Fruit fly (Drosophila melanogaster): ENCODE measurements around the gene Ilp2.

The Ilp2 gene

dm6 chr3L:9845980-9846538 is 46.6 kb downstream of the Ilp2 start (continued):
- 0 out of 3 replicates have a peak, but pooled peaks have one; percentile 19 for TF ChIP-seq Dbx (GFP tag; IDR thresholded peaks at IDR 0.05)
- TF ChIP-seq CG14014 (GFP tag; IDR thresholded peaks at IDR 0.05) = 0 out of 2 replicates have a peak, but pooled peaks have one; percentile 20
- peak; percentile 58 for TF ChIP-seq cg (GFP tag; optimal IDR thresholded peaks at IDR 0.05)
- peak; percentile 11 for TF ChIP-seq kni (GFP tag; optimal IDR thresholded peaks at IDR 0.05)
- no peak for TF ChIP-seq amos (GFP tag; IDR thresholded peaks at IDR 0.05; ENCODE audit: partially characterized antibody)
- peak; percentile 9 for TF ChIP-seq HmgZ (tag; optimal IDR thresholded peaks at IDR 0.05)
- TF ChIP-seq bsh (GFP tag; optimal IDR thresholded peaks at IDR 0.05) = no peak
- no peak for TF ChIP-seq knrl (GFP tag; IDR thresholded peaks at IDR 0.05; ENCODE audit: partially characterized antibody)
- no peak for TF ChIP-seq NFAT (GFP tag; IDR thresholded peaks at IDR 0.05)
- peak; percentile 37; the same call in 1 of the 2 replicates for TF ChIP-seq GATAe (GFP tag; conservative IDR thresholded peaks at IDR 0.05)
- peak; percentile 81 for TF ChIP-seq ftz-f1 (GFP tag; optimal IDR thresholded peaks at IDR 0.05)
- TF ChIP-seq peb (GFP tag; IDR thresholded peaks at IDR 0.05) = no peak
- no peak for TF ChIP-seq fd64A (GFP tag; optimal IDR thresholded peaks at IDR 0.05)
- no peak for TF ChIP-seq CG16863 (GFP tag; optimal IDR thresholded peaks at IDR 0.05)
- TF ChIP-seq Med (GFP tag) = peak; percentile 59
- peak; percentile 31 for TF ChIP-seq twi (tag; optimal IDR thresholded peaks at IDR 0.05)
- TF ChIP-seq Hsf (GFP tag; optimal IDR thresholded peaks at IDR 0.05) = no peak
- no peak for TF ChIP-seq pnt (GFP tag; optimal IDR thresholded peaks at IDR 0.05)
- no peak for TF ChIP-seq Tbp (GFP tag; optimal IDR thresholded peaks at IDR 0.05)
- 0 out of 2 replicates have a peak, but pooled peaks have one; percentile 33 for TF ChIP-seq CG11085 (GFP tag; IDR thresholded peaks at IDR 0.05)
- no peak for TF ChIP-seq CkIIα-i1 (GFP tag; IDR thresholded peaks at IDR 0.05)
- TF ChIP-seq CG10654 (GFP tag; optimal IDR thresholded peaks at IDR 0.05) = no peak
- peak; percentile 16 for TF ChIP-seq sens (GFP tag)
- TF ChIP-seq Bgb (GFP tag; IDR thresholded peaks at IDR 0.05; ENCODE audit: partially characterized antibody) = no peak
- no peak for TF ChIP-seq tll (GFP tag; optimal IDR thresholded peaks at IDR 0.05)
- TF ChIP-seq CG10565 (GFP tag; optimal IDR thresholded peaks at IDR 0.05) = no peak
- no peak for TF ChIP-seq gsb-n (tag; optimal IDR thresholded peaks at IDR 0.05)
- TF ChIP-seq fd3F (GFP tag; optimal IDR thresholded peaks at IDR 0.05) = no peak
- TF ChIP-seq tio (GFP tag; optimal IDR thresholded peaks at IDR 0.05) = no peak
- no peak for TF ChIP-seq ranshi (GFP tag; IDR thresholded peaks at IDR 0.05)

dm6 chr3L:9846577-9847342 is 47.3 kb downstream of the Ilp2 start:
- no peak for TF ChIP-seq CG17802 (tag; optimal IDR thresholded peaks at IDR 0.05)
- TF ChIP-seq Hmr (GFP tag; optimal IDR thresholded peaks at IDR 0.05) = peak; percentile 25
- no peak for TF ChIP-seq CG14667 (GFP tag; IDR thresholded peaks at IDR 0.05)
- 0 out of 4 replicates have a peak, but pooled peaks have one; percentile 43 for TF ChIP-seq chinmo (GFP tag; IDR thresholded peaks at IDR 0.05; ENCODE audit: partially characterized antibody)
- peak; percentile 23; the same call in 1 of the 2 replicates for TF ChIP-seq Rfx (GFP tag; IDR thresholded peaks at IDR 0.05)
- peak; percentile 63; the same call in 1 of the 3 replicates for TF ChIP-seq hb (GFP tag; IDR thresholded peaks at IDR 0.05; ENCODE audit: partially characterized antibody)
- 0 out of 2 replicates have a peak, but pooled peaks have one; percentile 20 for TF ChIP-seq Bgb (GFP tag; IDR thresholded peaks at IDR 0.05; ENCODE audit: partially characterized antibody)
- no peak for TF ChIP-seq CG6813 (GFP tag; optimal IDR thresholded peaks at IDR 0.05)
- TF ChIP-seq CG4328 (GFP tag; optimal IDR thresholded peaks at IDR 0.05) = no peak
- no peak for TF ChIP-seq nau (GFP tag; optimal IDR thresholded peaks at IDR 0.05)
- no peak for TF ChIP-seq E2f2 (GFP tag; IDR thresholded peaks at IDR 0.05)
- TF ChIP-seq rib (GFP tag; IDR thresholded peaks at IDR 0.05) = peak; percentile 70
- TF ChIP-seq Kr (GFP tag; optimal IDR thresholded peaks at IDR 0.05) = no peak
- peak; percentile 46; the same call in 1 of the 2 replicates for TF ChIP-seq Atf6 (GFP tag; IDR thresholded peaks at IDR 0.05)
- peak in 1 of 2 experiments; percentile 51 for TF ChIP-seq bsh (GFP tag; optimal IDR thresholded peaks at IDR 0.05)
- TF ChIP-seq ci (GFP tag; IDR thresholded peaks at IDR 0.05) = 0 out of 3 replicates have a peak, but pooled peaks have one; percentile 49
- TF ChIP-seq CG12769 (tag; optimal IDR thresholded peaks at IDR 0.05) = peak; percentile 7
- peak; percentile 74; the same call in 1 of the 2 replicates for TF ChIP-seq tna (GFP tag; IDR thresholded peaks at IDR 0.05; ENCODE audit: partially characterized antibody)
- peak; percentile 33 for TF ChIP-seq lab (GFP tag; optimal IDR thresholded peaks at IDR 0.05)
- TF ChIP-seq Drgx (GFP tag; IDR thresholded peaks at IDR 0.05) = 0 out of 2 replicates have a peak, but pooled peaks have one; percentile 21
